Worm (Caenorhabditis elegans) whole organism, young adult: ENCODE measurements around the gene aps-2.

Experiments used
- B0019.2 ChIP-seq: fragments of 200-800 bp; sonication (Bioruptor generic); conservative IDR thresholded peaks from 2 replicates; pipeline ENCODE4 v1.3.6; 2022; ENCODE audit warnings: missing genetic modification reagents, missing genetic modification characterization, missing compliant biosample characterization
- B0035.1 ChIP-seq: sonication (generic microtip); optimal IDR thresholded peaks from 2 replicates; lab custom pipeline; 2016; ENCODE audit warnings: missing genetic modification characterization, mild to moderate bottlenecking, missing compliant biosample characterization, missing genotype, missing genetic modification reagents
- B0336.3 ChIP-seq: fragments of 200-800 bp; sonication (Bioruptor generic); IDR thresholded peaks from 2 replicates; pipeline ENCODE4 v1.3.6; 2022; ENCODE audit warnings: missing genetic modification characterization, missing compliant biosample characterization
- C17E4.6 ChIP-seq: fragments of 200-800 bp; sonication (Bioruptor generic); IDR thresholded peaks from 2 replicates; pipeline ENCODE4 v1.3.6; 2022; ENCODE audit warnings: missing genetic modification reagents, missing genetic modification characterization, missing compliant biosample characterization
- F10E7.11 ChIP-seq: sonication (generic microtip); optimal IDR thresholded peaks from 2 replicates; lab custom pipeline; 2017; ENCODE audit warnings: mild to moderate bottlenecking, missing genetic modification characterization, moderate library complexity, missing compliant biosample characterization
- F57C9.4 ChIP-seq: sonication (generic microtip); optimal IDR thresholded peaks from 2 replicates; lab custom pipeline; 2017; ENCODE audit warnings: mild to moderate bottlenecking, missing genetic modification characterization, missing compliant biosample characterization
- K11D2.4 ChIP-seq: fragments of 200-800 bp; sonication (Bioruptor generic); IDR thresholded peaks from 2 replicates; pipeline ENCODE4 v1.3.6; 2022; ENCODE audit warnings: missing genetic modification reagents, missing genetic modification characterization, missing compliant biosample characterization
- Y53G8AR.9 ChIP-seq: fragments of 200-800 bp; sonication (Bioruptor generic); conservative IDR thresholded peaks from 2 replicates; pipeline ENCODE4 v1.3.6; 2022; ENCODE audit warnings: missing genetic modification reagents, missing genetic modification characterization, missing compliant biosample characterization
- attf-3 ChIP-seq: fragments of 200-800 bp; sonication (Bioruptor generic); conservative IDR thresholded peaks from 2 replicates; pipeline ENCODE4 v1.3.6; 2022; ENCODE audit warnings: missing genetic modification reagents, missing genetic modification characterization, missing compliant biosample characterization
- ccch-3 ChIP-seq: fragments of 200-800 bp; sonication (Bioruptor generic); optimal IDR thresholded peaks from 2 replicates; lab custom pipeline; 2018; ENCODE audit warnings: mild to moderate bottlenecking, missing genetic modification characterization, missing compliant biosample characterization
- cebp-2 ChIP-seq: fragments of 200-800 bp; sonication (Bioruptor generic); IDR thresholded peaks from 2 replicates; pipeline ENCODE4 v1.3.6; 2022; ENCODE audit warnings: missing genetic modification characterization, missing compliant biosample characterization
- ceh-58 ChIP-seq: fragments of 200-800 bp; sonication (Bioruptor generic); IDR thresholded peaks from 2 replicates; pipeline ENCODE4 v1.3.6; 2022; ENCODE audit warnings: missing genetic modification characterization, missing compliant biosample characterization
- ceh-79 ChIP-seq: sonication (generic microtip); optimal IDR thresholded peaks from 2 replicates; lab custom pipeline; 2017; ENCODE audit warnings: mild to moderate bottlenecking, missing genetic modification characterization, missing compliant biosample characterization
- ceh-91 ChIP-seq: fragments of 200-800 bp; sonication (Bioruptor generic); IDR thresholded peaks from 2 replicates; pipeline ENCODE4 v1.3.6; 2022; ENCODE audit warnings: missing genetic modification reagents, missing genetic modification characterization, missing compliant biosample characterization
- chd-7 ChIP-seq: sonication (generic microtip); optimal IDR thresholded peaks from 2 replicates; lab custom pipeline; 2016; ENCODE audit warnings: mild to moderate bottlenecking, missing genetic modification characterization, moderate library complexity, missing compliant biosample characterization
- die-1 ChIP-seq: sonication (generic microtip); optimal IDR thresholded peaks from 2 replicates; lab custom pipeline; 2016; ENCODE audit warnings: missing genotype, mild to moderate bottlenecking, missing genetic modification characterization, missing compliant biosample characterization
- efl-1 ChIP-seq: fragments of 150-350 bp; optimal IDR thresholded peaks from 2 replicates; lab custom pipeline; 2014; ENCODE audit warnings: missing biosample characterization, missing genetic modification reagents, missing genetic modification characterization
- gei-17 ChIP-seq: fragments of 200-800 bp; sonication (Bioruptor generic); optimal IDR thresholded peaks from 2 replicates; lab custom pipeline; 2018; ENCODE audit warnings: mild to moderate bottlenecking, missing genetic modification characterization, missing compliant biosample characterization
- him-1 ChIP-seq: sonication (generic microtip); optimal IDR thresholded peaks from 2 replicates; lab custom pipeline; 2016; ENCODE audit warnings: missing genotype, missing genetic modification reagents, missing genetic modification characterization, missing compliant biosample characterization
- hlh-26 ChIP-seq: fragments of 200-800 bp; sonication (Bioruptor generic); conservative IDR thresholded peaks from 2 replicates; pipeline ENCODE4 v1.3.6; 2022; ENCODE audit warnings: missing genetic modification reagents, missing genetic modification characterization, missing compliant biosample characterization
- lin-40 ChIP-seq: sonication (generic microtip); optimal IDR thresholded peaks from 2 replicates; lab custom pipeline; 2016; ENCODE audit warnings: missing genetic modification characterization, mild to moderate bottlenecking, missing compliant biosample characterization, missing genotype, missing genetic modification reagents
- lir-1 ChIP-seq: fragments of 200-800 bp; sonication (Bioruptor generic); conservative IDR thresholded peaks from 2 replicates; pipeline ENCODE4 v1.3.6; 2022; ENCODE audit warnings: missing genetic modification reagents, missing genetic modification characterization, missing compliant biosample characterization
- madf-10 ChIP-seq: sonication (generic microtip); optimal IDR thresholded peaks from 2 replicates; lab custom pipeline; 2016; ENCODE audit warnings: mild to moderate bottlenecking, missing genetic modification characterization, missing compliant biosample characterization
- madf-6 ChIP-seq: fragments of 200-800 bp; sonication (Bioruptor generic); IDR thresholded peaks from 2 replicates; pipeline ENCODE4 v1.3.6; 2022; ENCODE audit warnings: missing genetic modification reagents, missing genetic modification characterization, missing compliant biosample characterization
- mcd-1 ChIP-seq: fragments of 200-800 bp; sonication (Bioruptor generic); IDR thresholded peaks from 2 replicates; pipeline ENCODE4 v1.3.6; 2022; ENCODE audit warnings: missing genetic modification reagents, missing genetic modification characterization, missing compliant biosample characterization
- mes-4 ChIP-seq: sonication (generic microtip); optimal IDR thresholded peaks from 2 replicates; lab custom pipeline; 2016; ENCODE audit warnings: missing genotype, missing genetic modification characterization, missing compliant biosample characterization
- nfya-1 ChIP-seq: sonication (generic microtip); optimal IDR thresholded peaks from 2 replicates; lab custom pipeline; 2017; ENCODE audit warnings: antibody characterized with exemption, missing compliant biosample characterization, missing genetic modification characterization, borderline replicate concordance; ENCODE audit not compliant: insufficient read depth
- nfyb-1 ChIP-seq: fragments of 200-800 bp; sonication (Bioruptor generic); IDR thresholded peaks from 2 replicates; pipeline ENCODE4 v1.3.6; 2022; ENCODE audit warnings: missing genetic modification reagents, missing genetic modification characterization, missing compliant biosample characterization
- nhr-90 ChIP-seq: sonication (generic microtip); optimal IDR thresholded peaks from 2 replicates; lab custom pipeline; 2016; ENCODE audit warnings: missing genotype, mild to moderate bottlenecking, missing genetic modification characterization, missing compliant biosample characterization
- pbrm-1 ChIP-seq: fragments of 200-800 bp; sonication (Bioruptor generic); IDR thresholded peaks from 2 replicates; pipeline ENCODE4 v1.3.6; 2022; ENCODE audit warnings: missing genetic modification reagents, missing genetic modification characterization, missing compliant biosample characterization
- rcor-1 ChIP-seq: fragments of 200-800 bp; sonication (Bioruptor generic); IDR thresholded peaks from 2 replicates; pipeline ENCODE4 v1.3.6; 2022; ENCODE audit warnings: missing genetic modification reagents, missing genetic modification characterization, missing compliant biosample characterization
- snpc-1.3 ChIP-seq: sonication (generic microtip); optimal IDR thresholded peaks from 2 replicates; lab custom pipeline; 2017; ENCODE audit warnings: missing genetic modification characterization, mild to moderate bottlenecking, missing compliant biosample characterization, antibody characterized with exemption, moderate library complexity, missing genotype, missing genetic modification reagents; ENCODE audit not compliant: insufficient read depth
- snpc-4 ChIP-seq, 5 experiments: fragments of 150-350 bp in 1 of 5; sonication (generic microtip) in 4 of 5; optimal IDR thresholded peaks; 2 replicates each; lab custom pipeline; 2014 to 2018; ENCODE audit warnings: missing genetic modification characterization in 5 of 5, missing biosample characterization in 3 of 5, antibody characterized with exemption in 2 of 5, mild to moderate bottlenecking in 2 of 5, missing compliant biosample characterization in 2 of 5, missing genotype in 2 of 5, moderate library complexity in 2 of 5, missing genetic modification reagents in 1 of 5
- tlf-1 ChIP-seq: fragments of 200-800 bp; sonication (Bioruptor generic); optimal IDR thresholded peaks from 2 replicates; lab custom pipeline; 2018; ENCODE audit warnings: mild to moderate bottlenecking, missing genetic modification characterization, missing compliant biosample characterization
- ztf-26 ChIP-seq: sonication (generic microtip); optimal IDR thresholded peaks from 2 replicates; lab custom pipeline; 2017; ENCODE audit warnings: missing genetic modification characterization, missing compliant biosample characterization

The aps-2 gene

DNA sequence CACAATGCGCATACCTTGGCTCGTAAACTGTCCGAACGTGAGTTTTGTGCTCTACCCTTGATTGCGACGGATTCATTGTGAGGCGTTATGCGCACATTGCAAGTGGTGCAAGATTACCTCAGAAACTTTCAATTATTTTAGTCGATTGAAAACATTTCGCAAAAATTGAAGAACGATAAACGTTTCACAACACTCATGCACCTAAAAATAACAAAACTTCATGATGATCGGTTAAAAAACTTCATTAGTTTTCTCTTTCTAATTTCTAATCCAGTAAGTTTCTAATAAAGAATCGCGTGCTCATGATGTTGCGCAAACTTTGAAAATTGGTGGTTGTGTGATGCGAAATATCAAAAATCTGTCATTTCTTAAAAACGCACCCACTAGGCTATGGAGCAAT is 39.3 kb upstream of the aps-2 start, which contains the start of gene dop-1 (continued):
- TF ChIP-seq hlh-26 (GFP tag; lab: Robert Waterston, UW) (no peak), tlf-1 (GFP tag; lab: Kevin White, UChicago) (no peak), lir-1 (GFP tag; lab: Robert Waterston, UW) (no peak), madf-10 (tag; lab: Kevin White, UChicago) (no peak)

DNA sequence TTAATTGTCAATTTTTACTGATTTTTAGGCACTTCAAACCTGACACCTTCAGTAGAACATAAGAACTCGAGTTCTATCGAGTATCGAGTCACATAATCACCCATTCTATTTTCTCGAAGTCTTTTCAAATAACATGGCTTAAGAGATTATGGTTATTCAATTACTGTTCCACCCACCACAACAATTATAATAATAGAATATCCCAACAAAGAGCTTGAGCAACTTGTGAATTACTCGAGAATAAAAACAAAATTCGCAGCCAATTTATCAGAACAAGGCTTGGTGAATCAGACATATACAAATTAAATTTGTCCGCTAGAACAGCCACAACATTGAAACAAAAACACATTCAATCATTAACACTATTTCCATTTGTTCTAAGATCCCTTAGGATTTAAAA is 33.8 kb upstream of the aps-2 start:
- TF ChIP-seq efl-1 (no peak), snpc-4 (GFP tag; optimal IDR thresholded peaks at IDR 0.05; lab: Kevin White, UChicago) (no peak), snpc-4 (tag; optimal IDR thresholded peaks at IDR 0.05; lab: Kevin White, UChicago) (no peak), C17E4.6 (GFP tag; lab: Robert Waterston, UW) (no peak), K11D2.4 (GFP tag; lab: Robert Waterston, UW) (no peak), mes-4 (tag; lab: Kevin White, UChicago) (no peak), tlf-1 (GFP tag; lab: Kevin White, UChicago) (no peak), ceh-79 (tag; lab: Kevin White, UChicago) (no peak), Y53G8AR.9 (GFP tag; lab: Robert Waterston, UW) (no peak), B0019.2 (GFP tag; lab: Robert Waterston, UW) (no peak), F10E7.11 (no peak), snpc-1.3 (no peak), chd-7 (no peak), B0336.3 (no peak), lir-1 (GFP tag; lab: Robert Waterston, UW) (no peak), ceh-58 (GFP tag; lab: Robert Waterston, UW) (no peak), nfyb-1 (GFP tag; lab: Robert Waterston, UW) (no peak), mcd-1 (no peak), nhr-90 (no peak)
- TF ChIP-seq, all 124 proteins: peak for 0

DNA sequence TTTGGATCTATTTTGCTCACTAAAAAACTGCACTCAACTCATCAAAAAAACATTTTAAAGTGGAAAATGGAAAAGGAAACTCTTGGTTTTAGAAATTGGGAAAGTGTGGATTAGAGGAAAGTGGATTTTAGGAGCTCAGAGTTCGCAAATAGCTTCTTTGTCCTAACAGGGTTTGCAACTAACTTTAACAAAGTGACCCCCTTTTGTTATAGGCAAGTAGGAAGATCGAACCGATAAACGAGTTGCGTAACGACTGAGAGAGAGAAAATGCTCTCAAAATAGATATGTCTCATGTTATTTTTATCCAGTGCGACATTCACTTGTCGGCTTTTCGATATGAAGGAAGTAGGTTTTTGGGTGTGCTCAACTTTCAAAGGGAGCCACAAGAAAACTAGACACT is 31.6 kb upstream of the aps-2 start:
- TF ChIP-seq ccch-3 (GFP tag; lab: Kevin White, UChicago): no peak
- TF ChIP-seq B0019.2 (GFP tag; lab: Robert Waterston, UW): no peak
- no peak for TF ChIP-seq pbrm-1 (GFP tag; lab: Robert Waterston, UW)
- TF ChIP-seq nfya-1 (tag; lab: Kevin White, UChicago): no peak
- TF ChIP-seq madf-6: no peak
- no peak for TF ChIP-seq B0035.1 (tag; lab: Kevin White, UChicago)
- TF ChIP-seq F57C9.4 (tag; lab: Kevin White, UChicago): no peak
- TF ChIP-seq attf-3 (GFP tag; lab: Robert Waterston, UW): no peak
- TF ChIP-seq ceh-58 (GFP tag; lab: Robert Waterston, UW): no peak
- TF ChIP-seq ztf-26 (tag; lab: Kevin White, UChicago): no peak
- no peak for TF ChIP-seq gei-17
- no peak for TF ChIP-seq madf-10 (tag; lab: Kevin White, UChicago)
- TF ChIP-seq him-1 (tag; lab: Kevin White, UChicago): no peak
- TF ChIP-seq cebp-2 (GFP tag; lab: Robert Waterston, UW): no peak
- no peak for TF ChIP-seq lin-40 (tag; lab: Kevin White, UChicago)
- TF ChIP-seq die-1 (tag; lab: Kevin White, UChicago): no peak
- TF ChIP-seq ceh-91 (GFP tag; lab: Robert Waterston, UW): no peak
- TF ChIP-seq ceh-79 (tag; lab: Kevin White, UChicago): no peak
- TF ChIP-seq rcor-1: no peak
